Fruit fly (Drosophila melanogaster) whole organism, embryonic: ENCODE data around the gene alphaSnap.

Source experiments
- Ada2b ChIP-seq: fragments of 200-800 bp; sonication (Bioruptor generic); IDR thresholded peaks from 2 replicates; pipeline ENCODE4 v1.3.6; 2022; ENCODE audit warnings: missing biosample characterization, missing genetic modification characterization
- Bgb ChIP-seq: fragments of 200-800 bp; sonication (Bioruptor generic); IDR thresholded peaks from 2 replicates; pipeline ENCODE4 v1.3.6; 2022; ENCODE audit warnings: missing biosample characterization, missing genetic modification characterization; ENCODE audit not compliant: partially characterized antibody
- CG10267 ChIP-seq: fragments of 200-800 bp; sonication (Bioruptor generic); optimal IDR thresholded peaks from 2 replicates; lab custom pipeline; 2018; ENCODE audit warnings: missing biosample characterization, mild to moderate bottlenecking, missing genetic modification characterization, moderate library complexity
- CG11723 ChIP-seq: fragments of 200-800 bp; sonication (Bioruptor generic); optimal IDR thresholded peaks from 2 replicates; lab custom pipeline; 2017; ENCODE audit warnings: missing biosample characterization, mild to moderate bottlenecking, missing genetic modification characterization
- CG12219 ChIP-seq: fragments of 200-800 bp; sonication (Bioruptor generic); optimal IDR thresholded peaks from 3 replicates; lab custom pipeline; 2018; ENCODE audit warnings: missing biosample characterization, mild to moderate bottlenecking, missing genetic modification characterization
- CG12391 ChIP-seq: fragments of 200-800 bp; sonication (Bioruptor generic); optimal IDR thresholded peaks from 3 replicates; lab custom pipeline; 2018; ENCODE audit warnings: missing biosample characterization, mild to moderate bottlenecking, missing genetic modification characterization, moderate library complexity
- CG12659 ChIP-seq: fragments of 200-800 bp; sonication (Bioruptor generic); optimal IDR thresholded peaks from 3 replicates; lab custom pipeline; 2017; ENCODE audit warnings: mild to moderate bottlenecking, missing biosample characterization, missing genetic modification reagents, missing genetic modification characterization
- CG12942 ChIP-seq: fragments of 200-800 bp; sonication (Bioruptor generic); optimal IDR thresholded peaks from 3 replicates; lab custom pipeline; 2016; ENCODE audit warnings: missing biosample characterization, missing genetic modification characterization
- CG13894 ChIP-seq: fragments of 200-800 bp; sonication (Bioruptor generic); optimal IDR thresholded peaks from 3 replicates; lab custom pipeline; 2018; ENCODE audit warnings: missing biosample characterization, mild to moderate bottlenecking, missing genetic modification characterization, moderate library complexity
- CG14441 ChIP-seq: fragments of 200-800 bp; sonication (Bioruptor generic); IDR thresholded peaks from 2 replicates; pipeline ENCODE4 v1.3.6; 2022; ENCODE audit warnings: missing biosample characterization, missing genetic modification characterization
- CG14667 ChIP-seq: fragments of 200-800 bp; sonication (Bioruptor generic); IDR thresholded peaks from 2 replicates; pipeline ENCODE4 v1.3.6; 2022; ENCODE audit warnings: missing biosample characterization, missing genetic modification characterization
- CG14965 ChIP-seq: fragments of 200-800 bp; sonication (Bioruptor generic); optimal IDR thresholded peaks from 2 replicates; lab custom pipeline; 2016; ENCODE audit warnings: missing biosample characterization, missing genetic modification characterization, borderline replicate concordance
- CG15011 ChIP-seq: fragments of 200-800 bp; sonication (Bioruptor generic); optimal IDR thresholded peaks from 3 replicates; lab custom pipeline; 2018; ENCODE audit warnings: missing biosample characterization, mild to moderate bottlenecking, missing genetic modification characterization
- CG16815 ChIP-seq: fragments of 200-800 bp; sonication (Bioruptor generic); optimal IDR thresholded peaks from 3 replicates; lab custom pipeline; 2017; ENCODE audit warnings: missing biosample characterization, mild to moderate bottlenecking, missing genetic modification characterization
- CG17612 ChIP-seq: fragments of 200-800 bp; sonication (Bioruptor generic); IDR thresholded peaks from 2 replicates; pipeline ENCODE4 v1.3.6; 2022; ENCODE audit warnings: missing biosample characterization, missing genetic modification characterization
- CG18011 ChIP-seq: fragments of 200-800 bp; sonication (Bioruptor generic); optimal IDR thresholded peaks from 2 replicates; lab custom pipeline; 2017; ENCODE audit warnings: missing biosample characterization, missing genetic modification characterization, mild to moderate bottlenecking, moderate library complexity, missing genotype
- CG2129 ChIP-seq: fragments of 200-800 bp; sonication (Bioruptor generic); IDR thresholded peaks from 2 replicates; pipeline ENCODE4 v1.3.6; 2022; ENCODE audit warnings: missing biosample characterization, missing genetic modification characterization; ENCODE audit not compliant: partially characterized antibody
- CG4617 ChIP-seq: fragments of 200-800 bp; sonication (Bioruptor generic); optimal IDR thresholded peaks from 3 replicates; lab custom pipeline; 2016; ENCODE audit warnings: missing biosample characterization, missing genetic modification characterization, borderline replicate concordance
- CG4707 ChIP-seq: fragments of 200-800 bp; sonication (Bioruptor generic); optimal IDR thresholded peaks from 2 replicates; lab custom pipeline; 2018; ENCODE audit warnings: missing biosample characterization, mild to moderate bottlenecking, missing genetic modification characterization, moderate library complexity
- CG8281 ChIP-seq: fragments of 200-800 bp; sonication (Bioruptor generic); optimal IDR thresholded peaks from 2 replicates; lab custom pipeline; 2018; ENCODE audit warnings: missing biosample characterization, mild to moderate bottlenecking, missing genetic modification characterization, moderate library complexity
- CG8388 ChIP-seq: fragments of 200-800 bp; sonication (Bioruptor generic); optimal IDR thresholded peaks from 2 replicates; lab custom pipeline; 2019; ENCODE audit warnings: missing biosample characterization, mild to moderate bottlenecking, missing genetic modification characterization, moderate library complexity
- CG9797 ChIP-seq: fragments of 200-800 bp; sonication (Bioruptor generic); optimal IDR thresholded peaks from 3 replicates; lab custom pipeline; 2018; ENCODE audit warnings: missing biosample characterization, mild to moderate bottlenecking, missing genetic modification characterization
- Dip3 ChIP-seq: fragments of 200-800 bp; sonication (Bioruptor generic); optimal IDR thresholded peaks from 3 replicates; lab custom pipeline; 2016; ENCODE audit warnings: missing biosample characterization, missing genetic modification characterization
- Doc3 ChIP-seq: fragments of 200-800 bp; sonication (Bioruptor generic); IDR thresholded peaks from 3 replicates; pipeline ENCODE4 v1.3.6; 2022; ENCODE audit warnings: missing biosample characterization, missing genetic modification characterization; ENCODE audit not compliant: partially characterized antibody
- HLH3B ChIP-seq: fragments of 200-800 bp; sonication (Bioruptor generic); IDR thresholded peaks from 2 replicates; pipeline ENCODE4 v1.3.6; 2022; ENCODE audit warnings: missing biosample characterization, missing genetic modification characterization
- HLH4C ChIP-seq: fragments of 200-800 bp; sonication (Bioruptor generic); IDR thresholded peaks from 3 replicates; pipeline ENCODE4 v1.3.6; 2022; ENCODE audit warnings: missing biosample characterization, missing genetic modification characterization; ENCODE audit not compliant: partially characterized antibody
- Hr3 ChIP-seq: fragments of 200-800 bp; sonication (Bioruptor generic); optimal IDR thresholded peaks from 3 replicates; lab custom pipeline; 2016; ENCODE audit warnings: missing biosample characterization, missing genetic modification characterization
- Hr51 ChIP-seq, 2 experiments: fragments of 200-800 bp; sonication (Bioruptor generic); optimal IDR thresholded peaks; 2 replicates in 1 of 2; 3 replicates in 1 of 2; lab custom pipeline; 2016 to 2018; ENCODE audit warnings: missing biosample characterization in 2 of 2, missing genetic modification characterization in 2 of 2, mild to moderate bottlenecking in 1 of 2, moderate library complexity in 1 of 2
- Oli ChIP-seq: fragments of 200-800 bp; sonication (Bioruptor generic); optimal IDR thresholded peaks from 2 replicates; lab custom pipeline; 2018; ENCODE audit warnings: missing biosample characterization, mild to moderate bottlenecking, missing genetic modification characterization, moderate library complexity
- Scr ChIP-seq: fragments of 200-800 bp; sonication (Bioruptor generic); IDR thresholded peaks from 2 replicates; pipeline ENCODE4 v1.3.6; 2022; ENCODE audit warnings: missing biosample characterization, missing genetic modification characterization; ENCODE audit not compliant: partially characterized antibody
- Sry-δ ChIP-seq: fragments of 200-800 bp; sonication (Bioruptor generic); optimal IDR thresholded peaks from 2 replicates; lab custom pipeline; 2016; ENCODE audit warnings: missing biosample characterization, missing genetic modification characterization
- TFAM ChIP-seq: fragments of 200-800 bp; sonication (Bioruptor generic); optimal IDR thresholded peaks from 2 replicates; lab custom pipeline; 2017; ENCODE audit warnings: missing biosample characterization, missing genetic modification characterization, inconsistent platforms
- Tbp ChIP-seq: fragments of >200 bp; optimal IDR thresholded peaks from 2 replicates; lab custom pipeline; 2018; ENCODE audit warnings: missing biosample characterization, missing genetic modification characterization
- bsh ChIP-seq, 2 experiments: fragments of 200-800 bp; sonication (Bioruptor generic); optimal IDR thresholded peaks; 2 replicates each; lab custom pipeline; 2017 to 2018; ENCODE audit warnings: mild to moderate bottlenecking in 2 of 2, missing biosample characterization in 2 of 2, missing genetic modification characterization in 2 of 2, moderate library complexity in 1 of 2
- caup ChIP-seq: fragments of 200-800 bp; sonication (Bioruptor generic); optimal IDR thresholded peaks from 3 replicates; lab custom pipeline; 2017; ENCODE audit warnings: missing biosample characterization, mild to moderate bottlenecking, missing genetic modification characterization, moderate library complexity; ENCODE audit not compliant: severe bottlenecking
- ci ChIP-seq: fragments of 200-800 bp; sonication (Bioruptor generic); IDR thresholded peaks from 3 replicates; pipeline ENCODE4 v1.3.6; 2022; ENCODE audit warnings: missing biosample characterization, missing genetic modification characterization
- gsb ChIP-seq: fragments of 200-800 bp; sonication (Bioruptor generic); IDR thresholded peaks from 2 replicates; pipeline ENCODE4 v1.3.6; 2022; ENCODE audit warnings: missing biosample characterization, missing genetic modification characterization
- h ChIP-seq: fragments of >200 bp; optimal IDR thresholded peaks from 2 replicates; lab custom pipeline; 2017
- hkb ChIP-seq, 2 experiments: fragments of 200-800 bp in 1 of 2; fragments of >200 bp in 1 of 2; sonication (Bioruptor generic) in 1 of 2; IDR thresholded peaks in 1 of 2; optimal IDR thresholded peaks in 1 of 2; 2 replicates each; pipeline versions ENCODE4 v1.3.6 to Lab custom; 2017 to 2022; ENCODE audit warnings: missing biosample characterization in 1 of 2, missing genetic modification characterization in 1 of 2
- knrl ChIP-seq: fragments of 200-800 bp; sonication (Bioruptor generic); IDR thresholded peaks from 3 replicates; pipeline ENCODE4 v1.3.6; 2022; ENCODE audit warnings: missing biosample characterization, missing genetic modification characterization; ENCODE audit not compliant: partially characterized antibody
- odd ChIP-seq: fragments of 200-800 bp; sonication (Bioruptor generic); optimal IDR thresholded peaks from 2 replicates; lab custom pipeline; 2017; ENCODE audit warnings: missing biosample characterization, mild to moderate bottlenecking, missing genetic modification characterization
- p53 ChIP-seq: fragments of 200-800 bp; sonication (Bioruptor generic); optimal IDR thresholded peaks from 2 replicates; lab custom pipeline; 2016; ENCODE audit warnings: missing biosample characterization, missing genetic modification characterization
- prd ChIP-seq, 3 experiments: fragments of >200 bp in 2 of 3; fragments of 200-800 bp in 1 of 3; sonication (Bioruptor generic) in 1 of 3; optimal IDR thresholded peaks in 2 of 3; IDR thresholded peaks in 1 of 3; 2 replicates in 2 of 3; 3 replicates in 1 of 3; pipeline versions ENCODE4 v1.3.6 to Lab custom; 2017 to 2022; ENCODE audit warnings: missing biosample characterization in 1 of 3, missing genetic modification characterization in 1 of 3
- pum ChIP-seq: fragments of 200-800 bp; sonication (Bioruptor generic); optimal IDR thresholded peaks from 2 replicates; lab custom pipeline; 2016; ENCODE audit warnings: missing biosample characterization, missing genetic modification characterization
- salm ChIP-seq: fragments of 200-800 bp; sonication (Bioruptor generic); optimal IDR thresholded peaks from 2 replicates; lab custom pipeline; 2018; ENCODE audit warnings: missing biosample characterization, mild to moderate bottlenecking, missing genetic modification characterization
- scrt ChIP-seq: fragments of 200-800 bp; sonication (Bioruptor generic); optimal IDR thresholded peaks from 2 replicates; lab custom pipeline; 2018; ENCODE audit warnings: missing biosample characterization, mild to moderate bottlenecking, missing genetic modification characterization, moderate library complexity
- slbo ChIP-seq: fragments of 200-800 bp; sonication (Bioruptor generic); IDR thresholded peaks from 2 replicates; pipeline ENCODE4 v1.3.6; 2022; ENCODE audit warnings: missing biosample characterization, missing genetic modification characterization
- sr ChIP-seq: fragments of 200-800 bp; sonication (Bioruptor generic); IDR thresholded peaks from 3 replicates; pipeline ENCODE4 v1.3.6; 2022; ENCODE audit warnings: missing biosample characterization, missing genetic modification characterization

alphaSnap gene

dm6 chr3L:20313469-20313868, at the start of gene alphaSnap (continued):
- TF ChIP-seq CG12659 (GFP tag; lab: Kevin White, UChicago) (peak; percentile 76), HLH3B (GFP tag; lab: Robert Waterston, UW) (0 out of 2 replicates have a peak, but pooled peaks have one; percentile 21), Bgb (GFP tag; lab: Robert Waterston, UW) (peak; percentile 45; the same call in 1 of the 2 replicates), gsb (GFP tag; lab: Robert Waterston, UW) (no peak), CG12942 (GFP tag; lab: Kevin White, UChicago) (no peak), Oli (tag; lab: Kevin White, UChicago) (no peak), CG4707 (GFP tag; lab: Kevin White, UChicago) (no peak), h (lab: Kevin White, UChicago) (no peak), CG14441 (GFP tag; lab: Robert Waterston, UW) (no peak), CG11723 (GFP tag; lab: Kevin White, UChicago) (no peak), p53 (GFP tag; lab: Kevin White, UChicago) (no peak), pum (GFP tag; lab: Kevin White, UChicago) (no peak), CG12391 (tag; lab: Kevin White, UChicago) (peak; percentile 23), ci (GFP tag; lab: Robert Waterston, UW) (peak; percentile 50; the same call in 1 of the 3 replicates), CG8281 (no peak), Scr (GFP tag; lab: Robert Waterston, UW) (peak; percentile 37), CG14965 (GFP tag; lab: Kevin White, UChicago) (no peak), CG15011 (no peak), CG14667 (no peak), CG2129 (no peak), knrl (peak; percentile 30; the same call in 1 of the 3 replicates), slbo (GFP tag; lab: Robert Waterston, UW) (peak; percentile 49), TFAM (GFP tag; lab: Kevin White, UChicago) (no peak), CG12219 (GFP tag; lab: Kevin White, UChicago) (no peak), Ada2b (GFP tag; lab: Robert Waterston, UW) (no peak), Hr3 (GFP tag; lab: Kevin White, UChicago) (peak; percentile 8), Sry-δ (GFP tag; lab: Kevin White, UChicago) (peak; percentile 41), prd (optimal IDR thresholded peaks at IDR 0.05; lab: Kevin White, UChicago) (no peak), prd (GFP tag; IDR thresholded peaks at IDR 0.05; lab: Robert Waterston, UW) (no peak), CG17612 (GFP tag; lab: Robert Waterston, UW) (no peak), CG10267 (tag; lab: Kevin White, UChicago) (peak; percentile 98), CG8388 (GFP tag; lab: Kevin White, UChicago) (no peak), bsh (GFP tag; optimal IDR thresholded peaks at IDR 0.05; lab: Kevin White, UChicago) (no peak), sr (GFP tag; lab: Robert Waterston, UW) (no peak), Tbp (GFP tag; lab: Kevin White, UChicago) (no peak), caup (peak; percentile 50), Dip3 (GFP tag; lab: Kevin White, UChicago) (no peak), HLH4C (GFP tag; lab: Robert Waterston, UW) (no peak; the same call in 2 of the 3 replicates), CG16815 (no peak), Hr51 (GFP tag; optimal IDR thresholded peaks at IDR 0.05; lab: Kevin White, UChicago) (peak in 1 of 2 experiments; percentile 9), scrt (GFP tag; lab: Kevin White, UChicago) (no peak), salm (tag; lab: Kevin White, UChicago) (no peak), odd (GFP tag; lab: Kevin White, UChicago) (no peak), CG9797 (GFP tag; lab: Kevin White, UChicago) (peak; percentile 96), Doc3 (GFP tag; lab: Robert Waterston, UW) (0 out of 3 replicates have a peak, but pooled peaks have one; percentile 31), hkb (optimal IDR thresholded peaks at IDR 0.05; lab: Kevin White, UChicago) (no peak), hkb (GFP tag; IDR thresholded peaks at IDR 0.05; lab: Robert Waterston, UW) (no peak; the same call in 1 of the 2 replicates), CG4617 (peak; percentile 94), CG18011 (GFP tag; lab: Kevin White, UChicago) (no peak), CG13894 (tag; lab: Kevin White, UChicago) (peak; percentile 0)
